Fruit fly (Drosophila melanogaster): ENCODE data around the gene GckIII.

GckIII gene

DNA sequence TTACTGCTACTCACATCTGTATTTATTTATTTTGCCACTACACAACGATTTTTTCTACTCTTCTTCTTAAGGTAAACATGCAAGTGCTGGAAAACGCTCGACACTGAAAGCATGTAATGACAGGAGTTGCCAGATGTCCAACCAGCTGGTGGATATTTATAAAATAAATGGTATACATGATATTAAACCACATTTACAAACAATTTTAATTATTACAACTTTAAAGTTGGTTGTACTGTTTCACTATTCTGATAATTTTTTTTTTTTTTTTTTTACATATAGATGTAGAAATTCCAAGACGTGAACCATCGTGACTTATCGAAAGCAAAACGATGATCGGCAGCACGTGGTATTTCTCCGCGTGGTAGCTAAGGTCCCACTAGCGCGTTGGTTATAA, 5.5 kb upstream of the GckIII start, which contains the start of the genes Keap1 and kuk (continued):
- TF ChIP-seq tin (GFP tag; optimal IDR thresholded peaks at IDR 0.05) (peak; percentile 26), bbx (GFP tag; IDR thresholded peaks at IDR 0.05; ENCODE audit: partially characterized antibody) (peak; percentile 77), CG1603 (tag; optimal IDR thresholded peaks at IDR 0.05) (peak; percentile 57), ac (GFP tag; optimal IDR thresholded peaks at IDR 0.05) (no peak), zf30C (GFP tag; optimal IDR thresholded peaks at IDR 0.05) (no peak), psq (GFP tag; optimal IDR thresholded peaks at IDR 0.05) (peak; percentile 27), chinmo (GFP tag; IDR thresholded peaks at IDR 0.05; ENCODE audit: partially characterized antibody) (no peak), CG4730 (GFP tag; IDR thresholded peaks at IDR 0.05) (no peak), CG18764 (GFP tag; optimal IDR thresholded peaks at IDR 0.05) (peak; percentile 44), CG8281 (tag; optimal IDR thresholded peaks at IDR 0.05) (no peak), Sin3A (optimal IDR thresholded peaks at IDR 0.05) (peak; percentile 85), CG14667 (GFP tag; IDR thresholded peaks at IDR 0.05) (no peak), pum (GFP tag; optimal IDR thresholded peaks at IDR 0.05) (peak; percentile 63), CG2116 (GFP tag; optimal IDR thresholded peaks at IDR 0.05) (peak; percentile 72), CG11456 (GFP tag; IDR thresholded peaks at IDR 0.05) (0 out of 3 replicates have a peak, but pooled peaks have one; percentile 66), br (optimal IDR thresholded peaks at IDR 0.05) (no peak), CG14050 (GFP tag; IDR thresholded peaks at IDR 0.05) (peak; percentile 25; the same call in 1 of the 3 replicates), CG15269 (tag; optimal IDR thresholded peaks at IDR 0.05) (peak; percentile 29), CG30403 (GFP tag; optimal IDR thresholded peaks at IDR 0.05) (peak; percentile 73), Atf3 (GFP tag; optimal IDR thresholded peaks at IDR 0.05) (peak; percentile 48), CG13123 (GFP tag; optimal IDR thresholded peaks at IDR 0.05) (peak; percentile 66), Med (GFP tag) (peak; percentile 89), trem (tag; optimal IDR thresholded peaks at IDR 0.05) (peak; percentile 86), Sry-δ (GFP tag; optimal IDR thresholded peaks at IDR 0.05) (peak; percentile 73), sna (GFP tag; IDR thresholded peaks at IDR 0.05; ENCODE audit: partially characterized antibody) (peak; percentile 72), tup (GFP tag; optimal IDR thresholded peaks at IDR 0.05) (peak; percentile 23), Pdp1 (GFP tag; optimal IDR thresholded peaks at IDR 0.05) (peak; percentile 58 to 82), Nf-YB (GFP tag; optimal IDR thresholded peaks at IDR 0.05) (peak; percentile 29), H15 (GFP tag; IDR thresholded peaks at IDR 0.05) (no peak), jigr1 (GFP tag; IDR thresholded peaks at IDR 0.05) (no peak), tap (tag; optimal IDR thresholded peaks at IDR 0.05) (no peak), HLH54F (GFP tag; optimal IDR thresholded peaks at IDR 0.05) (peak; percentile 73), CG4360 (GFP tag; IDR thresholded peaks at IDR 0.05) (no peak), CG15514 (GFP tag; optimal IDR thresholded peaks at IDR 0.05) (peak; percentile 74), CG10209 (GFP tag; optimal IDR thresholded peaks at IDR 0.05) (peak; percentile 41), CG18599 (GFP tag; optimal IDR thresholded peaks at IDR 0.05) (peak; percentile 43), CG7745 (tag; optimal IDR thresholded peaks at IDR 0.05) (no peak), CG2889 (GFP tag; IDR thresholded peaks at IDR 0.05) (0 out of 3 replicates have a peak, but pooled peaks have one; percentile 4), ash1 (GFP tag; optimal IDR thresholded peaks at IDR 0.05) (no peak), Gug (GFP tag; IDR thresholded peaks at IDR 0.05) (no peak; the same call in 2 of the 4 replicates), Myb (GFP tag; optimal IDR thresholded peaks at IDR 0.05) (peak; percentile 92), vfl (GFP tag; optimal IDR thresholded peaks at IDR 0.05) (peak; percentile 24), CG17568 (GFP tag; optimal IDR thresholded peaks at IDR 0.05) (no peak), CG10462 (GFP tag; optimal IDR thresholded peaks at IDR 0.05) (peak; percentile 69), Xbp1 (GFP tag; optimal IDR thresholded peaks at IDR 0.05) (peak; percentile 71), cas (GFP tag; IDR thresholded peaks at IDR 0.05) (peak; percentile 40; the same call in 1 of the 2 replicates), pb (GFP tag; optimal IDR thresholded peaks at IDR 0.05) (peak; percentile 17), Neu2 (GFP tag; optimal IDR thresholded peaks at IDR 0.05; ENCODE audit: borderline replicate concordance) (no peak), Poxn (GFP tag; IDR thresholded peaks at IDR 0.05) (no peak), lola (GFP tag; optimal IDR thresholded peaks at IDR 0.05) (no peak), Nf-YC (tag; optimal IDR thresholded peaks at IDR 0.05) (peak; percentile 28)
